Fruit fly (Drosophila melanogaster): ENCODE data around the gene alphaTub84D.

- TF ChIP-seq CG4318 (GFP tag; optimal IDR thresholded peaks at IDR 0.05) (no peak), svp (GFP tag) (peak; percentile 11), CG32006 (GFP tag; optimal IDR thresholded peaks at IDR 0.05) (no peak), CG11902 (GFP tag; optimal IDR thresholded peaks at IDR 0.05) (no peak), OdsH (GFP tag; optimal IDR thresholded peaks at IDR 0.05) (no peak), Gug (GFP tag; IDR thresholded peaks at IDR 0.05) (no peak), CG16779 (tag; optimal IDR thresholded peaks at IDR 0.05) (no peak), achi (GFP tag; optimal IDR thresholded peaks at IDR 0.05) (no peak), CG6163 (GFP tag; IDR thresholded peaks at IDR 0.05) (no peak), CG6854 (GFP tag; optimal IDR thresholded peaks at IDR 0.05) (no peak), CG3032 (tag; optimal IDR thresholded peaks at IDR 0.05) (no peak), acj6 (GFP tag; optimal IDR thresholded peaks at IDR 0.05) (no peak), dac (GFP tag; optimal IDR thresholded peaks at IDR 0.05) (no peak)
These were observed 28.3 kb upstream of the alphaTub84D start, which contains the start of gene Mics1 for dm6 chr3R:7502276-7502675.
